Worm (Caenorhabditis elegans) whole organism, late embryonic: ENCODE measurements around the gene F16B12.7.

ENCODE experiments used
- ama-1 ChIP-seq: fragments of 150-350 bp; optimal IDR thresholded peaks from 2 replicates; lab custom pipeline; 2014
- fkh-10 ChIP-seq: fragments of 150-350 bp; optimal IDR thresholded peaks from 2 replicates; lab custom pipeline; 2014; ENCODE audit warnings: missing biosample characterization, missing genetic modification reagents, missing genetic modification characterization
- nhr-11 ChIP-seq: fragments of 150-350 bp; optimal IDR thresholded peaks from 2 replicates; lab custom pipeline; 2014; ENCODE audit warnings: missing biosample characterization, missing genetic modification characterization
- sox-4 ChIP-seq: sonication (generic microtip); optimal IDR thresholded peaks from 2 replicates; lab custom pipeline; 2017; ENCODE audit warnings: mild to moderate bottlenecking, missing genetic modification characterization, inconsistent platforms, missing compliant biosample characterization
- syd-9 ChIP-seq: sonication (generic microtip); optimal IDR thresholded peaks from 2 replicates; lab custom pipeline; 2016; ENCODE audit warnings: mild to moderate bottlenecking, missing genetic modification characterization, moderate library complexity, missing compliant biosample characterization
- tbx-2 ChIP-seq: sonication (generic microtip); optimal IDR thresholded peaks from 2 replicates; lab custom pipeline; 2016; ENCODE audit warnings: missing genetic modification characterization, missing compliant biosample characterization

DNA sequence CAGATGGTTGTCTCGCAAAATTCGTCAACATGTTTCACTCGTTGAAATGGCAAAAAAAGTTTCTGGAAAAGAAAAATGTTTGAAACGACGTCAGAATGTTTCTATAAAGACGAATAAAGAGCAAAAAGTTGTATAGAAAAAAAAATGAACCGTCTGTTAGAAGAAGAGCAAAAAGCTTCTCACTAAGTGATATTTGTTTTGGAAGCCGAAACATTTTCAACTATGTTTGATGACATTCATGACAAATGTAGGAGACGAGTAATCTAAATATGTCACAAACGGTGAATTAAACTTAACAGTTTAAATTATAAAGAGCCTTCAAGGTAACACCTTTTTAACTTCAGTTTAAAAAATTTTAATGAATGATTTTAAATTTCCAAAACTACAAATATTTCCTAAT is 31.7 kb downstream of the F16B12.7 start, which contains the start of gene nkat-1:
- TF ChIP-seq syd-9 (tag; lab: Kevin White, UChicago) (no peak), nhr-11 (tag; lab: Kevin White, UChicago) (no peak), sox-4 (tag; lab: Kevin White, UChicago) (no peak), tbx-2 (tag; lab: Kevin White, UChicago) (no peak), ama-1 (lab: Kevin White, UChicago) (no peak), fkh-10 (GFP tag; lab: Kevin White, UChicago) (no peak)
